Fruit fly (Drosophila melanogaster): ENCODE results near the gene CG9801.
A peak's percentile ranks its signal among the peaks of the same experiment; 100 is the strongest.

The CG9801 gene

dm6 chr3R:8784788-8785187 is 37.3 kb upstream of the CG9801 start (continued):
- TF ChIP-seq zfh2 (GFP tag; optimal IDR thresholded peaks at IDR 0.05) = peak; percentile 50
- TF ChIP-seq p53 (GFP tag; optimal IDR thresholded peaks at IDR 0.05) = no peak
- peak; percentile 8 for TF ChIP-seq CG18619 (GFP tag; optimal IDR thresholded peaks at IDR 0.05)
- peak; percentile 41 for TF ChIP-seq tx (GFP tag; optimal IDR thresholded peaks at IDR 0.05)
- no peak for TF ChIP-seq CG15011 (GFP tag; optimal IDR thresholded peaks at IDR 0.05)
- TF ChIP-seq so (GFP tag; IDR thresholded peaks at IDR 0.05) = peak; percentile 37; the same call in 1 of the 3 replicates
- no peak for TF ChIP-seq ham (GFP tag; IDR thresholded peaks at IDR 0.05)
- TF ChIP-seq CG3163 (GFP tag; optimal IDR thresholded peaks at IDR 0.05) = no peak
- peak; percentile 39; the same call in 1 of the 2 replicates for TF ChIP-seq CG3847 (GFP tag; IDR thresholded peaks at IDR 0.05)
- no peak for TF ChIP-seq CG13624 (GFP tag; optimal IDR thresholded peaks at IDR 0.05)
- TF ChIP-seq D19B (GFP tag; optimal IDR thresholded peaks at IDR 0.05) = peak; percentile 89
- TF ChIP-seq sc (optimal IDR thresholded peaks at IDR 0.05) = no peak
- TF ChIP-seq sc (GFP tag; optimal IDR thresholded peaks at IDR 0.05) = no peak
- TF ChIP-seq Chrac-16 (GFP tag; optimal IDR thresholded peaks at IDR 0.05) = peak; percentile 28
- peak; percentile 84 for TF ChIP-seq sens (GFP tag)
- peak; percentile 25 for TF ChIP-seq jumu (GFP tag; optimal IDR thresholded peaks at IDR 0.05)
- no peak for TF ChIP-seq CG8765 (GFP tag; IDR thresholded peaks at IDR 0.05)
- no peak for TF ChIP-seq CG5245 (GFP tag; optimal IDR thresholded peaks at IDR 0.05)
- peak; percentile 33 for TF ChIP-seq dm (GFP tag; optimal IDR thresholded peaks at IDR 0.05)
- TF ChIP-seq ems (GFP tag; optimal IDR thresholded peaks at IDR 0.05) = peak; percentile 1
- TF ChIP-seq CG12942 (GFP tag; optimal IDR thresholded peaks at IDR 0.05) = no peak
- TF ChIP-seq sim (GFP tag; IDR thresholded peaks at IDR 0.05) = no peak
- peak; percentile 5 for TF ChIP-seq Hr3 (GFP tag; optimal IDR thresholded peaks at IDR 0.05)
- TF ChIP-seq E2f2 (GFP tag; IDR thresholded peaks at IDR 0.05) = peak; percentile 31; the same call in 1 of the 2 replicates
- TF ChIP-seq vvl (GFP tag; IDR thresholded peaks at IDR 0.05) = peak; percentile 80
- TF ChIP-seq schlank (tag; optimal IDR thresholded peaks at IDR 0.05) = no peak
- peak; percentile 47; the same call in 2 of the 3 replicates for TF ChIP-seq B-H1 (GFP tag; IDR thresholded peaks at IDR 0.05)
- TF ChIP-seq ranshi (GFP tag; IDR thresholded peaks at IDR 0.05) = peak; percentile 45; the same call in 1 of the 2 replicates
- TF ChIP-seq CG14014 (GFP tag; IDR thresholded peaks at IDR 0.05) = peak; percentile 66; the same call in 1 of the 2 replicates
- TF ChIP-seq org-1 (GFP tag; optimal IDR thresholded peaks at IDR 0.05) = peak; percentile 41
- TF ChIP-seq chinmo (GFP tag; IDR thresholded peaks at IDR 0.05; ENCODE audit: partially characterized antibody) = no peak
- no peak for TF ChIP-seq CG10431 (GFP tag; optimal IDR thresholded peaks at IDR 0.05)
- TF ChIP-seq Ada2b (GFP tag; IDR thresholded peaks at IDR 0.05) = peak; percentile 77
- no peak for TF ChIP-seq dmrt11E (tag; optimal IDR thresholded peaks at IDR 0.05)
- TF ChIP-seq CG17328 (GFP tag; IDR thresholded peaks at IDR 0.05) = peak; percentile 44; the same call in 1 of the 2 replicates
- TF ChIP-seq Hmr (GFP tag; optimal IDR thresholded peaks at IDR 0.05) = peak; percentile 44
- peak; percentile 22 for TF ChIP-seq nmo (GFP tag; optimal IDR thresholded peaks at IDR 0.05)
- no peak for TF ChIP-seq CG12769 (tag; optimal IDR thresholded peaks at IDR 0.05)
- TF ChIP-seq exex (tag; optimal IDR thresholded peaks at IDR 0.05) = no peak
- peak; percentile 27; the same call in 1 of the 2 replicates for TF ChIP-seq ttk (GFP tag; IDR thresholded peaks at IDR 0.05)
- peak; percentile 77 for TF ChIP-seq ci (GFP tag; IDR thresholded peaks at IDR 0.05)
- TF ChIP-seq CG7556 (GFP tag; optimal IDR thresholded peaks at IDR 0.05) = no peak
- TF ChIP-seq CG11696 (GFP tag; IDR thresholded peaks at IDR 0.05) = 0 out of 2 replicates have a peak, but pooled peaks have one; percentile 9
- TF ChIP-seq B-H2 (GFP tag; optimal IDR thresholded peaks at IDR 0.05) = no peak
- peak; percentile 66 for TF ChIP-seq Xrp1 (GFP tag; IDR thresholded peaks at IDR 0.05)
- TF ChIP-seq prd (optimal IDR thresholded peaks at IDR 0.05) = no peak
- TF ChIP-seq prd (GFP tag; IDR thresholded peaks at IDR 0.05) = peak; percentile 63
- TF ChIP-seq tna (GFP tag; IDR thresholded peaks at IDR 0.05; ENCODE audit: partially characterized antibody) = no peak
- TF ChIP-seq CG14667 (GFP tag; IDR thresholded peaks at IDR 0.05) = peak; percentile 28; the same call in 1 of the 2 replicates
- TF ChIP-seq Aef1 (GFP tag; IDR thresholded peaks at IDR 0.05) = no peak
- TF ChIP-seq CG12071 (GFP tag; optimal IDR thresholded peaks at IDR 0.05) = peak; percentile 49
- peak; percentile 38 for TF ChIP-seq bcd (GFP tag; optimal IDR thresholded peaks at IDR 0.05)
- TF ChIP-seq Taf1 (GFP tag; IDR thresholded peaks at IDR 0.05) = 0 out of 2 replicates have a peak, but pooled peaks have one; percentile 44
